Worm (Caenorhabditis elegans) whole organism, L1 larva: Measurements from ENCODE around the gene sorf-1.

ENCODE experiments used
- C04F5.9 ChIP-seq: sonication (generic microtip); optimal IDR thresholded peaks from 2 replicates; lab custom pipeline; 2016; ENCODE audit warnings: missing genetic modification characterization, missing compliant biosample characterization
- C16A3.4 ChIP-seq: fragments of 150-350 bp; optimal IDR thresholded peaks from 2 replicates; lab custom pipeline; 2014; ENCODE audit warnings: missing biosample characterization, missing genetic modification characterization
- aly-2 ChIP-seq: fragments of 150-350 bp; optimal IDR thresholded peaks from 2 replicates; lab custom pipeline; 2014; ENCODE audit warnings: missing biosample characterization, missing genetic modification characterization
- ama-1 ChIP-seq: fragments of 150-350 bp; optimal IDR thresholded peaks from 2 replicates; lab custom pipeline; 2014
- ceh-8 ChIP-seq: fragments of 200-800 bp; sonication (Bioruptor generic); optimal IDR thresholded peaks from 2 replicates; lab custom pipeline; 2018; ENCODE audit warnings: mild to moderate bottlenecking, missing genetic modification characterization, moderate library complexity, missing compliant biosample characterization
- efl-1 ChIP-seq, 4 experiments: fragments of 150-350 bp; optimal IDR thresholded peaks in 3 of 4; peaks in 1 of 4; 1 replicate in 1 of 4; 2 replicates in 3 of 4; lab custom pipeline; 2014; ENCODE audit warnings: missing biosample characterization in 2 of 4, missing genetic modification characterization in 2 of 4, missing genetic modification reagents in 2 of 4
- elt-2 ChIP-seq: sonication (generic microtip); optimal IDR thresholded peaks from 2 replicates; lab custom pipeline; 2016; ENCODE audit warnings: missing genetic modification characterization, mild to moderate bottlenecking, inconsistent platforms, missing compliant biosample characterization, missing genetic modification reagents
- ets-5 ChIP-seq: fragments of 200-800 bp; sonication (Bioruptor generic); IDR thresholded peaks from 2 replicates; pipeline ENCODE4 v1.3.6; 2022; ENCODE audit warnings: missing genetic modification characterization, missing compliant biosample characterization
- fkh-8 ChIP-seq: sonication (generic microtip); optimal IDR thresholded peaks from 2 replicates; lab custom pipeline; 2016; ENCODE audit warnings: mild to moderate bottlenecking, missing genetic modification characterization, missing compliant biosample characterization
- grh-1 ChIP-seq: fragments of 200-800 bp; sonication (Bioruptor generic); IDR thresholded peaks from 2 replicates; pipeline ENCODE4 v1.3.6; 2022; ENCODE audit warnings: missing genetic modification reagents, missing genetic modification characterization, missing compliant biosample characterization
- hlh-17 ChIP-seq: fragments of 200-800 bp; sonication (Bioruptor generic); optimal IDR thresholded peaks from 2 replicates; lab custom pipeline; 2018; ENCODE audit warnings: missing genetic modification characterization, mild to moderate bottlenecking, missing compliant biosample characterization, moderate library complexity, borderline replicate concordance
- jun-1 ChIP-seq: fragments of 150-350 bp; optimal IDR thresholded peaks from 2 replicates; lab custom pipeline; 2014; ENCODE audit warnings: missing biosample characterization, missing genetic modification reagents, missing genetic modification characterization
- lin-15B ChIP-seq: fragments of 150-350 bp; sonication (generic microtip); optimal IDR thresholded peaks from 3 replicates; lab custom pipeline; 2014; ENCODE audit warnings: missing biosample characterization, missing genetic modification characterization
- mdl-1 ChIP-seq, 2 experiments: fragments of 150-350 bp; optimal IDR thresholded peaks; 2 replicates each; lab custom pipeline; 2014 to 2017; ENCODE audit warnings: missing biosample characterization in 2 of 2, missing genetic modification characterization in 2 of 2, inconsistent platforms in 1 of 2
- nhr-19 ChIP-seq: fragments of 200-800 bp; sonication (Bioruptor generic); conservative IDR thresholded peaks from 2 replicates; pipeline ENCODE4 v1.3.6; 2022; ENCODE audit warnings: missing genetic modification characterization, missing compliant biosample characterization
- nhr-28 ChIP-seq: fragments of 150-350 bp; optimal IDR thresholded peaks from 2 replicates; lab custom pipeline; 2014; ENCODE audit warnings: missing biosample characterization, missing genetic modification characterization
- nhr-84 ChIP-seq: sonication (generic microtip); optimal IDR thresholded peaks from 2 replicates; lab custom pipeline; 2017; ENCODE audit warnings: missing biosample characterization, missing genetic modification characterization
- sox-4 ChIP-seq: sonication (generic microtip); optimal IDR thresholded peaks from 2 replicates; lab custom pipeline; 2016; ENCODE audit warnings: missing genetic modification characterization, missing compliant biosample characterization
- sptf-1 ChIP-seq: fragments of 150-350 bp; optimal IDR thresholded peaks from 2 replicates; lab custom pipeline; 2014; ENCODE audit warnings: missing biosample characterization, missing genetic modification characterization
- tbx-2 ChIP-seq: sonication (generic microtip); optimal IDR thresholded peaks from 2 replicates; lab custom pipeline; 2016; ENCODE audit warnings: missing genetic modification characterization, missing compliant biosample characterization
- tlp-1 ChIP-seq: fragments of 150-350 bp; optimal IDR thresholded peaks from 2 replicates; lab custom pipeline; 2014; ENCODE audit warnings: missing biosample characterization, missing genetic modification characterization
- unc-86 ChIP-seq: sonication (generic microtip); optimal IDR thresholded peaks from 2 replicates; lab custom pipeline; 2016; ENCODE audit warnings: missing genetic modification characterization, missing compliant biosample characterization
- vab-15 ChIP-seq: sonication (generic microtip); optimal IDR thresholded peaks from 2 replicates; lab custom pipeline; 2017; ENCODE audit warnings: missing genotype, mild to moderate bottlenecking, missing genetic modification characterization, missing compliant biosample characterization
- zip-4 ChIP-seq: fragments of 200-800 bp; sonication (Bioruptor generic); optimal IDR thresholded peaks from 2 replicates; lab custom pipeline; 2018; ENCODE audit warnings: mild to moderate bottlenecking, missing genetic modification characterization, moderate library complexity, missing compliant biosample characterization

The sorf-1 gene

DNA sequence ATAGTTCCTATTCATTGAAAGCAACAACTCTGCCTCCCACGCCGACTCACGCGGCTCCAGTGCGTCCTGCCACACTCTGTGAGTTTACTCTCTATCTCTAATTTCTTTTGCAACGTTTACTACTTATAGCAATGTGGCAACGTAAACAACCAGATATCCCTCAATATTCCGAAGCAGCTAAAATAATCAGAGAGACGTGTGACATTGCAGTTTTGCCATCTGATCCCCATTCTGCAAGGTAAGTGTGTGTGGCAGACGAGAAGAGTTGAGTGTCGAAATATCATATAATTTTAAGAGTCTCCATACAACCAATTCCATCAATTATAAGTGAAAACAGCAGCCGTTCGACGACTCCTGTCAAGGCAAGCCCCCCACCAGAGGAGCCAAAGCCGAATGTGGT is 39.2 kb downstream of the sorf-1 start (continued):
- TF ChIP-seq aly-2 (tag; lab: Kevin White, UChicago) = no peak
- TF ChIP-seq lin-15B (tag; lab: Kevin White, UChicago) = no peak
- TF ChIP-seq sptf-1 (tag; lab: Kevin White, UChicago) = no peak
- TF ChIP-seq nhr-28 (tag; lab: Kevin White, UChicago) = no peak
- TF ChIP-seq ets-5 (GFP tag; lab: Robert Waterston, UW) = no peak
- TF ChIP-seq fkh-8 (tag; lab: Kevin White, UChicago) = peak; percentile 83
- no peak for TF ChIP-seq tbx-2 (tag; lab: Kevin White, UChicago)
- TF ChIP-seq sox-4 = peak; percentile 30
- TF ChIP-seq C04F5.9 (tag; lab: Kevin White, UChicago) = no peak
- TF ChIP-seq grh-1 = no peak
- TF ChIP-seq hlh-17 = no peak
- TF ChIP-seq unc-86 = no peak
- TF ChIP-seq nhr-84 (tag; lab: Kevin White, UChicago) = no peak
- TF ChIP-seq mdl-1 (tag; optimal IDR thresholded peaks at IDR 0.05; lab: Kevin White, UChicago) = no peak
- no peak for TF ChIP-seq tlp-1 (tag; lab: Kevin White, UChicago)
- no peak for TF ChIP-seq elt-2
- TF ChIP-seq ceh-8 (GFP tag; lab: Kevin White, UChicago) = no peak
- no peak for TF ChIP-seq efl-1 (optimal IDR thresholded peaks at IDR 0.05; lab: Kevin White, UChicago)
- no peak for TF ChIP-seq efl-1 (GFP tag; optimal IDR thresholded peaks at IDR 0.05 in 1 of 2; lab: Kevin White, UChicago)
- no peak for TF ChIP-seq zip-4
- no peak for TF ChIP-seq nhr-19 (GFP tag; lab: Robert Waterston, UW)

DNA sequence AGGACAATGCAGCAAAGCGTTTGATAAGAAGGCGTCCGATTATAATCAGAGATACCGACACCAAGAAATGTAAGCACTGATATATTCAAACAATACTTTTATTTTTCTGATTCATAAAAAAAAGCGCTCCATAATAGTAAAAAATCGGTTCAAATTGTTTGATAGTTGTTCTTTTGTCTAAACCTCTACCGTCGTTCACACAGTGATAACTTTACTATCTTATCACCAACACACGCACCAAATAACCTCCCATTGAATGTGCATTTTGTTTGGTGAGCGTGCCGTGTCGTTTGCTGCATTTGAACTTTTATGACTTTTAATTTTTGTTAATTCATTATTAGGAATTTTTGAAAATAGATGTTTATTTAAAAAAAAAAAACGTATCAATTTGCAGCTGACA is 44.9 kb downstream of the sorf-1 start:
- TF ChIP-seq ama-1 = no peak
- peak; percentile 8 for TF ChIP-seq jun-1 (tag; lab: Kevin White, UChicago)
- peak; percentile 65 for TF ChIP-seq elt-2

DNA sequence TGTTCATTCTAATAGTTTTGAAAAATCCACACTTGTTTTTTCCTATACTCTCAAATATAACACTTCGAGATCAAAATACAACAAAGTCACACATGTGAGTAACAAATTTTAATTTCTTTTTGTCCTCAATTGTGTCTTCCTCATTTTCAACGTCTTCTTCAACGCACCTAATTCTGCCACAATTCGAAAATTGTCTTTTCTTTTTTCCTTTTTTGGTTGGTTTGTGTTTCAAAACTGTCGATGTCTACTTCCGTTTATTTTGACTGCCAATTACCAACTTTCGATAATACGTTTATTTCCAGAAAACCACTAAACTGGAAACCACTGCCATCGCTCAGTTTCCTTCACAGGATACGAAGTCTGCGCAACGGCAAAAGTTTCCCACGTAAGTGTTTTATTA is 46.2 kb downstream of the sorf-1 start, which contains the start of gene F11D5.1:
TSS of gene F11D5.1 (plus strand) at position 301 of the 400 bp plus-strand sequence.
- TF ChIP-seq vab-15 = no peak
- no peak for TF ChIP-seq zip-4
- TF ChIP-seq C16A3.4 (tag; lab: Kevin White, UChicago) = no peak
- no peak for TF ChIP-seq efl-1 (optimal IDR thresholded peaks at IDR 0.05; lab: Kevin White, UChicago)
- TF ChIP-seq efl-1 (GFP tag; optimal IDR thresholded peaks at IDR 0.05 in 1 of 2; lab: Kevin White, UChicago) = no peak
- TF ChIP-seq jun-1 (tag; lab: Kevin White, UChicago) = no peak
- TF ChIP-seq nhr-84 (tag; lab: Kevin White, UChicago) = no peak
- no peak for TF ChIP-seq elt-2
- TF ChIP-seq, all 84 proteins: peak for 0
